Worm (Caenorhabditis elegans): ENCODE data around the gene ant-1.3.

ant-1.3 gene

ce11 chrIV:9746762-9747161 is 37.7 kb upstream of the ant-1.3 start, which contains the start of gene C28D4.5:
TSS of gene C28D4.5 (minus strand) at chrIV:9746862.
- TF ChIP-seq rnt-1 (tag; optimal IDR thresholded peaks at IDR 0.05) (no peak), sox-2 (GFP tag; IDR thresholded peaks at IDR 0.05) (no peak), tbx-2 (tag; optimal IDR thresholded peaks at IDR 0.05) (no peak), ztf-16 (tag; optimal IDR thresholded peaks at IDR 0.05) (no peak), fkh-10 (GFP tag; optimal IDR thresholded peaks at IDR 0.05) (no peak), ceh-2 (tag; optimal IDR thresholded peaks at IDR 0.05) (no peak), K09A11.1 (tag; optimal IDR thresholded peaks at IDR 0.05; ENCODE audit: insufficient read depth) (no peak), pax-1 (tag; optimal IDR thresholded peaks at IDR 0.05) (no peak), fkh-6 (tag; optimal IDR thresholded peaks at IDR 0.05) (no peak), pat-9 (tag; optimal IDR thresholded peaks at IDR 0.05) (no peak), ceh-22 (tag; optimal IDR thresholded peaks at IDR 0.05) (no peak), ceh-19 (GFP tag; optimal IDR thresholded peaks at IDR 0.05) (no peak), zip-5 (tag; optimal IDR thresholded peaks at IDR 0.05) (no peak), hlh-13 (GFP tag; optimal IDR thresholded peaks at IDR 0.05) (no peak), unc-55 (GFP tag; optimal IDR thresholded peaks at IDR 0.05) (no peak), dmd-4 (tag; optimal IDR thresholded peaks at IDR 0.05; ENCODE audit: borderline replicate concordance) (no peak), nfya-1 (tag; optimal IDR thresholded peaks at IDR 0.05) (no peak)

ce11 chrIV:9744905-9745304 is 35.8 kb upstream of the ant-1.3 start, which contains the start of gene C28D4.4:
TSS of gene C28D4.4 (minus strand) at chrIV:9745005.
- no peak for TF ChIP-seq ceh-34 (tag; optimal IDR thresholded peaks at IDR 0.05)
- TF ChIP-seq hlh-30 (tag; optimal IDR thresholded peaks at IDR 0.05; ENCODE audit: insufficient read depth), result no peak
- TF ChIP-seq K09A11.1 (tag; optimal IDR thresholded peaks at IDR 0.05; ENCODE audit: insufficient read depth), result no peak
- TF ChIP-seq ceh-48 (tag; optimal IDR thresholded peaks at IDR 0.05), result no peak
- no peak for TF ChIP-seq che-1 (tag; optimal IDR thresholded peaks at IDR 0.05)
- TF ChIP-seq ceh-31 (tag; optimal IDR thresholded peaks at IDR 0.05), result no peak
- TF ChIP-seq nfya-1 (tag; optimal IDR thresholded peaks at IDR 0.05), result no peak
- no peak for TF ChIP-seq ref-2 (tag; optimal IDR thresholded peaks at IDR 0.05)
- no peak for TF ChIP-seq pha-4 (tag; optimal IDR thresholded peaks at IDR 0.05)
- no peak for TF ChIP-seq hlh-6 (tag; optimal IDR thresholded peaks at IDR 0.05)
- TF ChIP-seq ceh-45 (GFP tag; IDR thresholded peaks at IDR 0.05), result no peak
- TF ChIP-seq K02D7.2 (tag; optimal IDR thresholded peaks at IDR 0.05), result no peak
- no peak for TF ChIP-seq hlh-8 (tag; optimal IDR thresholded peaks at IDR 0.05)
- TF ChIP-seq gmeb-2 (tag; optimal IDR thresholded peaks at IDR 0.05), result no peak
- no peak for TF ChIP-seq elt-4 (tag; optimal IDR thresholded peaks at IDR 0.05)
- TF ChIP-seq dve-1 (tag; optimal IDR thresholded peaks at IDR 0.05), result no peak
- TF ChIP-seq sox-2 (GFP tag; IDR thresholded peaks at IDR 0.05), result no peak
- TF ChIP-seq ceh-19 (GFP tag; optimal IDR thresholded peaks at IDR 0.05), result no peak
- TF ChIP-seq pqm-1 (tag; optimal IDR thresholded peaks at IDR 0.05), result no peak
- no peak for TF ChIP-seq lim-6 (tag; optimal IDR thresholded peaks at IDR 0.05)

ce11 chrIV:9742883-9743282 is 33.8 kb upstream of the ant-1.3 start, which contains the start of gene C28D4.7:
TSS of gene C28D4.7 (minus strand) at chrIV:9743147.
- TF ChIP-seq unc-86 (tag; optimal IDR thresholded peaks at IDR 0.05) (no peak), gmeb-2 (tag; optimal IDR thresholded peaks at IDR 0.05) (no peak), elt-4 (tag; optimal IDR thresholded peaks at IDR 0.05) (no peak), odd-2 (tag; optimal IDR thresholded peaks at IDR 0.05) (no peak), ceh-22 (tag; optimal IDR thresholded peaks at IDR 0.05) (no peak), eyg-1 (tag; optimal IDR thresholded peaks at IDR 0.05) (no peak), ama-1 (optimal IDR thresholded peaks at IDR 0.05) (no peak), ref-2 (tag; optimal IDR thresholded peaks at IDR 0.05) (no peak), ceh-34 (tag; optimal IDR thresholded peaks at IDR 0.05) (no peak), ceh-24 (tag; optimal IDR thresholded peaks at IDR 0.05) (no peak), Y22D7AL.16 (tag; optimal IDR thresholded peaks at IDR 0.05) (no peak), nfya-1 (tag; optimal IDR thresholded peaks at IDR 0.05) (no peak), ceh-2 (tag; optimal IDR thresholded peaks at IDR 0.05) (no peak), tbx-2 (tag; optimal IDR thresholded peaks at IDR 0.05) (no peak), elt-2 (tag; optimal IDR thresholded peaks at IDR 0.05) (no peak), unc-3 (GFP tag; conservative IDR thresholded peaks at IDR 0.05) (no peak), unc-3 (tag; optimal IDR thresholded peaks at IDR 0.05) (no peak)

Data from whole organism, late embryonic.